Fruit fly (Drosophila melanogaster): Measurements from ENCODE around the gene CG12213.
A peak's percentile ranks its signal among the peaks of the same experiment; 100 is the strongest.

The CG12213 gene

DNA sequence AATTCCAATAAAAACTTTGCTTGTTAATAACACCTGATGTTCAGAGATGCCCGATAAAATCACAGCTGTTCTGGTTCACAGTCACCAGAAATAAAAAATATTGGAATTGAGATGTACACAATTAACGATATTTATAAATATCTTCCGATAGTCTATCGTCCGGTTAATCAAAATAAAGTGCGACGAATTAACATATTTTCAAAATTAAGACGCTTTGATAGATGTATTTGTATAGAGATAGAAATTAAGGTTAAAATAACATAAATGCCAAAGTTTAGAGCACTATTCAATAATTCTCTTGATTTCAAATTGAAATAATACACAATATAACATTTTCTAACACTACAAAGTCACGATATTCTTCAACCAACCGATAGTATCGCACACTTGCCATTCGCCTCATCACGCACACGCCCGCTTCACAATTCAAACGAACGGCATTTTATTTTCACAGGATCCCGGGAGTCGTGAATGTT lies 4.7 kb downstream of the CG12213 start, which contains the start of the genes CG3281 and aurA (continued):
- TF ChIP-seq nmo (GFP tag; optimal IDR thresholded peaks at IDR 0.05) (peak; percentile 88), fd3F (GFP tag; optimal IDR thresholded peaks at IDR 0.05) (peak; percentile 39), Ssrp (tag; optimal IDR thresholded peaks at IDR 0.05) (peak; percentile 43), ken (GFP tag; IDR thresholded peaks at IDR 0.05) (peak; percentile 65), Aef1 (GFP tag; IDR thresholded peaks at IDR 0.05) (peak; percentile 57), ap (GFP tag; IDR thresholded peaks at IDR 0.05) (no peak), HLH4C (GFP tag; IDR thresholded peaks at IDR 0.05; ENCODE audit: partially characterized antibody) (peak; percentile 93), CG4424 (GFP tag; optimal IDR thresholded peaks at IDR 0.05) (peak; percentile 82), Med (GFP tag) (peak; percentile 94), salm (tag; optimal IDR thresholded peaks at IDR 0.05) (peak; percentile 15), nom (GFP tag; optimal IDR thresholded peaks at IDR 0.05) (peak; percentile 14), CG34224 (GFP tag; IDR thresholded peaks at IDR 0.05; ENCODE audit: partially characterized antibody) (peak; percentile 94), ssp (GFP tag; IDR thresholded peaks at IDR 0.05) (peak; percentile 59), CG7357 (GFP tag; IDR thresholded peaks at IDR 0.05) (peak; percentile 59; the same call in 1 of the 3 replicates), so (GFP tag; IDR thresholded peaks at IDR 0.05) (no peak), knrl (GFP tag; IDR thresholded peaks at IDR 0.05; ENCODE audit: partially characterized antibody) (peak; percentile 99), dysf (GFP tag; IDR thresholded peaks at IDR 0.05) (peak; percentile 71), CG10267 (tag; optimal IDR thresholded peaks at IDR 0.05) (peak; percentile 98), Bdp1 (GFP tag; optimal IDR thresholded peaks at IDR 0.05) (peak; percentile 47), zf30C (GFP tag; optimal IDR thresholded peaks at IDR 0.05) (no peak), CG4360 (GFP tag; IDR thresholded peaks at IDR 0.05) (no peak), CG7556 (GFP tag; optimal IDR thresholded peaks at IDR 0.05) (peak; percentile 54), CG1603 (tag; optimal IDR thresholded peaks at IDR 0.05) (peak; percentile 48), CoRest (tag; optimal IDR thresholded peaks at IDR 0.05) (peak; percentile 88), aop (GFP tag; IDR thresholded peaks at IDR 0.05) (no peak), CG1647 (GFP tag; optimal IDR thresholded peaks at IDR 0.05) (peak; percentile 68), prd (optimal IDR thresholded peaks at IDR 0.05) (no peak), prd (GFP tag; IDR thresholded peaks at IDR 0.05) (peak; percentile 74), Ptx1 (GFP tag; IDR thresholded peaks at IDR 0.05) (peak; percentile 66), CG2120 (GFP tag; optimal IDR thresholded peaks at IDR 0.05) (peak; percentile 90), CG14667 (GFP tag; IDR thresholded peaks at IDR 0.05) (no peak), CG9609 (GFP tag; optimal IDR thresholded peaks at IDR 0.05) (peak; percentile 78), CG6272 (GFP tag; IDR thresholded peaks at IDR 0.05) (peak; percentile 67), slbo (GFP tag; IDR thresholded peaks at IDR 0.05) (peak; percentile 77; the same call in 1 of the 2 replicates), TFAM (GFP tag; optimal IDR thresholded peaks at IDR 0.05) (no peak), CG5180 (GFP tag; optimal IDR thresholded peaks at IDR 0.05) (no peak), Fer3 (tag; optimal IDR thresholded peaks at IDR 0.05) (peak; percentile 47), H15 (GFP tag; IDR thresholded peaks at IDR 0.05) (peak; percentile 38; the same call in 1 of the 3 replicates), Hr39 (optimal IDR thresholded peaks at IDR 0.05) (no peak), BEAF-32 (GFP tag; optimal IDR thresholded peaks at IDR 0.05) (peak; percentile 100), dpn (GFP tag; optimal IDR thresholded peaks at IDR 0.05) (peak; percentile 72 to 83), CG17385 (GFP tag; optimal IDR thresholded peaks at IDR 0.05) (peak; percentile 44), Dad (GFP tag; optimal IDR thresholded peaks at IDR 0.05) (peak; percentile 71), ac (GFP tag; optimal IDR thresholded peaks at IDR 0.05) (no peak), gem (tag; optimal IDR thresholded peaks at IDR 0.05) (peak; percentile 78), CG7271 (tag; optimal IDR thresholded peaks at IDR 0.05) (peak; percentile 49), cg (GFP tag; optimal IDR thresholded peaks at IDR 0.05) (no peak), tap (tag; optimal IDR thresholded peaks at IDR 0.05) (no peak), ab (GFP tag; optimal IDR thresholded peaks at IDR 0.05) (no peak), CG4617 (GFP tag; optimal IDR thresholded peaks at IDR 0.05; ENCODE audit: borderline replicate concordance) (peak; percentile 71), CG31388 (GFP tag; optimal IDR thresholded peaks at IDR 0.05) (no peak)
